Worm (Caenorhabditis elegans) whole organism, early embryonic: ENCODE measurements around the gene lhpp-1.

Source experiments
- ama-1 ChIP-seq: fragments of 150-350 bp; optimal IDR thresholded peaks from 2 replicates; lab custom pipeline; 2014
- ceh-13 ChIP-seq: fragments of 200-800 bp; sonication (Bioruptor generic); optimal IDR thresholded peaks from 2 replicates; lab custom pipeline; 2018; ENCODE audit warnings: mild to moderate bottlenecking, missing genetic modification characterization, missing compliant biosample characterization
- flt-1 ChIP-seq: fragments of 200-800 bp; sonication (Bioruptor generic); IDR thresholded peaks from 2 replicates; pipeline ENCODE4 v1.3.6; 2022; ENCODE audit warnings: missing genetic modification characterization, missing compliant biosample characterization
- hnd-1 ChIP-seq: sonication (generic microtip); optimal IDR thresholded peaks from 2 replicates; lab custom pipeline; 2016; ENCODE audit warnings: missing genetic modification characterization, missing compliant biosample characterization
- tbx-37 ChIP-seq: fragments of 200-800 bp; sonication (Bioruptor generic); conservative IDR thresholded peaks from 2 replicates; pipeline ENCODE4 v1.3.6; 2022; ENCODE audit warnings: missing genetic modification reagents, missing genetic modification characterization, missing compliant biosample characterization
- tra-4 ChIP-seq: sonication (generic microtip); optimal IDR thresholded peaks from 2 replicates; lab custom pipeline; 2017; ENCODE audit warnings: missing genetic modification characterization, missing compliant biosample characterization

ce11 chrV:12085867-12086634 is 25.6 kb downstream of the lhpp-1 start:
- TF ChIP-seq ama-1 (lab: Kevin White, UChicago) (no peak), tra-4 (tag; lab: Kevin White, UChicago) (no peak), hnd-1 (tag; lab: Kevin White, UChicago) (no peak), ceh-13 (GFP tag; lab: Kevin White, UChicago) (no peak), tbx-37 (no peak), flt-1 (GFP tag; lab: Robert Waterston, UW) (no peak)
